Fruit fly (Drosophila melanogaster): ENCODE results near the gene Atg1.

DNA sequence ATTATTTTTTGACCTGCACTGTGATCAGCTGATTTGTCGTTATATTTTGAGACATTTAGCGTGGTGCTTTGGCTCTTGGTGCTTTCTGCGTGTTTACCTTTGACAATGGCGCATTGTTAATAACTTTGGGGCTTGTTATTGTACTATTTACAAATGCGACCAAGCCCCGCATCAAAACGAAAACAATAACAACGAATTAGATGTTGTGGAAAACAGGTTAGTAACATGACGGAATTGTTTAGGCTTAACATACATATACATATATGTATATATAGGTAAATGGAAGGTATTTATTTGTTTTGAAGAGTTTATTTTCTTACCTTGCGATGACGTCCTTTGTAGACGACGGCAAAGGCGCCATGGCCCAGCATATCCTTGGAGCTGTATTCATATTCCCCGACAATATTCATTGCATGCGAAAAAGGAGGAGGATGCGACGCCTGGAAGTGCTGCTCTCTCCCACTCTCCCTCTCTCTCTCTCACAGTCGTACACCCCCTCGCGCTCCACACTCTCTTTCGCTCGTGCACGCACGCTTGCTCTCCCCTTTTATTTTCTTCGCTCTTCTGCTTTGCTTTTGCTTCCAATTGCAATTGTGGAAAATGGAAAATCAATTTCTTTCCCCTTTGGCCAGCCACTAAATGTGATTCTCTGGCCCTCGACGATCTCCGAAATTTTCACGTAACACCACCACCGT, 734 bp downstream of the Atg1 start:
- TF ChIP-seq rn (GFP tag; IDR thresholded peaks at IDR 0.05) (no peak), D1 (tag; optimal IDR thresholded peaks at IDR 0.05) (no peak), CG14655 (GFP tag; optimal IDR thresholded peaks at IDR 0.05) (no peak), CG8301 (tag; optimal IDR thresholded peaks at IDR 0.05) (no peak), Snoo (tag; optimal IDR thresholded peaks at IDR 0.05) (no peak), Ets98B (GFP tag; IDR thresholded peaks at IDR 0.05) (no peak), CG8159 (tag; optimal IDR thresholded peaks at IDR 0.05) (no peak)
